Worm (Caenorhabditis elegans): ENCODE data around the gene F10A3.11.
A peak's percentile ranks its signal among the peaks of the same experiment; 100 is the strongest.

F10A3.11 gene

DNA sequence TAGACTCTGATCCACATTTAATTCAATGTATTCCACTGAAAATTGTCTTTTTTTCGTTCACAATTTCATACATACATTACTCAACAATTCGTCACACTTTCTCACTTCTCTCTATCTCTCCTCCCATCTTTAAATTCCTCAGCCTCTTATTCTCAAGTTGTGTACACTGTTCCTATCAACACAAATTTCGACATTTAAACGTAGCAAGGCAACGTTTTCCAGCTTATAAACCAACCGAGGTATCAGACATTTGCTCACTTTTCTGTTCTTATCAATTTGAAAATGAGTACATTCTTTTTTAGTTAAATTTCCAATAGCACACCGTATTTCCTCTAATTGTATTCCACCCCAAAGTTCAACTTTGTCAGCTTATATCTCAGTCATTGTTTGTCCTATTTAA is 41.6 kb upstream of the F10A3.11 start, which contains the start of gene skr-3:
TSS of gene skr-3 (plus strand) at position 163 of the 400 bp plus-strand sequence.
- TF ChIP-seq elt-2 (tag; optimal IDR thresholded peaks at IDR 0.05) = peak; percentile 67
- no peak for TF ChIP-seq lsy-12 (tag; optimal IDR thresholded peaks at IDR 0.05)
- peak; percentile 57 for TF ChIP-seq pha-4 (tag; optimal IDR thresholded peaks at IDR 0.05)

ce11 chrV:16121451-16121850 is 41.0 kb upstream of the F10A3.11 start:
- TF ChIP-seq nhr-237 (tag; optimal IDR thresholded peaks at IDR 0.05) (no peak), pqm-1 (tag; optimal IDR thresholded peaks at IDR 0.05) (peak; percentile 1), pha-4 (tag; optimal IDR thresholded peaks at IDR 0.05) (peak; percentile 56), ama-1 (optimal IDR thresholded peaks at IDR 0.05) (no peak)

- TF ChIP-seq mdl-1 (tag; optimal IDR thresholded peaks at IDR 0.05) (no peak), nhr-77 (tag; optimal IDR thresholded peaks at IDR 0.05) (no peak), nhr-23 (tag; optimal IDR thresholded peaks at IDR 0.05) (no peak), ceh-28 (tag; optimal IDR thresholded peaks at IDR 0.05) (no peak)
These were observed 37.7 kb upstream of the F10A3.11 start, which contains the start of gene nhr-111 for ce11 chrV:16124739-16125138. TSS of gene nhr-111 (minus strand) at chrV:16124839.

ce11 chrV:16127401-16127800 is 35.1 kb upstream of the F10A3.11 start, which contains the start of gene fbxa-143:
TSS of gene fbxa-143 (minus strand) at chrV:16127501.
- TF ChIP-seq mdl-1 (tag; optimal IDR thresholded peaks at IDR 0.05) = no peak
- no peak for TF ChIP-seq tbx-2 (tag; optimal IDR thresholded peaks at IDR 0.05)
- no peak for TF ChIP-seq ceh-16 (tag; optimal IDR thresholded peaks at IDR 0.05)
- TF ChIP-seq elt-2 (tag; optimal IDR thresholded peaks at IDR 0.05) = no peak
- no peak for TF ChIP-seq nhr-76 (tag; optimal IDR thresholded peaks at IDR 0.05)
- TF ChIP-seq unc-39 (tag; optimal IDR thresholded peaks at IDR 0.05) = no peak
- TF ChIP-seq nhr-237 (tag; optimal IDR thresholded peaks at IDR 0.05) = no peak
- no peak for TF ChIP-seq nhr-43 (tag; optimal IDR thresholded peaks at IDR 0.05; ENCODE audit: poor library complexity, severe bottlenecking)
- TF ChIP-seq lin-39 (tag; optimal IDR thresholded peaks at IDR 0.05) = no peak
- no peak for TF ChIP-seq pqm-1 (tag; optimal IDR thresholded peaks at IDR 0.05)
- no peak for TF ChIP-seq fkh-2 (tag; optimal IDR thresholded peaks at IDR 0.05)
- TF ChIP-seq nhr-23 (tag; optimal IDR thresholded peaks at IDR 0.05) = no peak
- no peak for TF ChIP-seq ceh-28 (tag; optimal IDR thresholded peaks at IDR 0.05)
- no peak for TF ChIP-seq zag-1 (tag; optimal IDR thresholded peaks at IDR 0.05)
- TF ChIP-seq daf-12 (tag; optimal IDR thresholded peaks at IDR 0.05) = no peak
- no peak for TF ChIP-seq snpc-4 (tag; optimal IDR thresholded peaks at IDR 0.05)
- TF ChIP-seq egl-27 (tag; optimal IDR thresholded peaks at IDR 0.05) = no peak
- TF ChIP-seq unc-62 (GFP tag; optimal IDR thresholded peaks at IDR 0.05) = no peak
- no peak for TF ChIP-seq mml-1 (tag; optimal IDR thresholded peaks at IDR 0.05)
- no peak for TF ChIP-seq ceh-9 (tag; optimal IDR thresholded peaks at IDR 0.05)

ce11 chrV:16129116-16129515 is 33.4 kb upstream of the F10A3.11 start:
- TF ChIP-seq nhr-12 (tag; optimal IDR thresholded peaks at IDR 0.05) (no peak), ama-1 (optimal IDR thresholded peaks at IDR 0.05) (no peak), elt-2 (tag; optimal IDR thresholded peaks at IDR 0.05) (peak; percentile 63), jun-1 (tag; optimal IDR thresholded peaks at IDR 0.05) (no peak), ceh-9 (tag; optimal IDR thresholded peaks at IDR 0.05) (no peak), pha-4 (tag; optimal IDR thresholded peaks at IDR 0.05) (peak; percentile 49), eor-1 (tag; optimal IDR thresholded peaks at IDR 0.05) (no peak), ceh-82 (tag; optimal IDR thresholded peaks at IDR 0.05) (no peak), pqm-1 (tag; optimal IDR thresholded peaks at IDR 0.05) (peak; percentile 74), nhr-77 (tag; optimal IDR thresholded peaks at IDR 0.05) (no peak), mdl-1 (tag; optimal IDR thresholded peaks at IDR 0.05) (no peak), daf-12 (tag; optimal IDR thresholded peaks at IDR 0.05) (no peak), egl-27 (tag; optimal IDR thresholded peaks at IDR 0.05) (no peak), unc-62 (GFP tag; optimal IDR thresholded peaks at IDR 0.05) (no peak), tbx-2 (tag; optimal IDR thresholded peaks at IDR 0.05) (no peak)

DNA sequence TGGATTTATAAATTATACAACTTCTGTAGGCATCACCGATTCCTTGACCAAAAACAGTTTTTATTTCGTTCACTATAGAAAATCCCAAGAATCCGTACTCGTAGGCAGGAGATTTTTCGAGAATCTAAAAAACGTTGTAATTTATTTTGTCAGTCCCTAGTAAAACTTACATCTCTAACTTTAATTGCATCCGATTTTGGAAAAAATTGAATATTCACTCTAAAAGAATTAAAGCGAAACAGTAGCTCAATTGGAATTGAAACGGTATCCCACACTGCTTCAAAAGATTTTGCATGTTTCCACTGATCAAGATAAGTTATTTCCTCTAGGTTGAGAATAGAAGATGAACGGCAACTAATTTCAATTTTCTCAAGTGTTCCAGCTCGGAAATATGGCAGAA is 31.2 kb upstream of the F10A3.11 start, which contains the start of gene fbxa-142:
TSS of gene fbxa-142 (minus strand) at position 101 of the 400 bp plus-strand sequence.
- TF ChIP-seq sea-2 (GFP tag; optimal IDR thresholded peaks at IDR 0.05) = no peak
- no peak for TF ChIP-seq ceh-9 (tag; optimal IDR thresholded peaks at IDR 0.05)
- no peak for TF ChIP-seq snpc-4 (tag; optimal IDR thresholded peaks at IDR 0.05)
- no peak for TF ChIP-seq nhr-28 (tag; optimal IDR thresholded peaks at IDR 0.05)
- no peak for TF ChIP-seq ama-1 (optimal IDR thresholded peaks at IDR 0.05)
- no peak for TF ChIP-seq mml-1 (tag; optimal IDR thresholded peaks at IDR 0.05)
- no peak for TF ChIP-seq unc-62 (GFP tag; optimal IDR thresholded peaks at IDR 0.05)
- TF ChIP-seq nhr-23 (tag; optimal IDR thresholded peaks at IDR 0.05) = no peak
- TF ChIP-seq ztf-11 (tag; optimal IDR thresholded peaks at IDR 0.05) = no peak
- TF ChIP-seq unc-39 (tag; optimal IDR thresholded peaks at IDR 0.05) = no peak
- no peak for TF ChIP-seq tbx-2 (tag; optimal IDR thresholded peaks at IDR 0.05)
- no peak for TF ChIP-seq ceh-16 (tag; optimal IDR thresholded peaks at IDR 0.05)
- no peak for TF ChIP-seq fkh-2 (tag; optimal IDR thresholded peaks at IDR 0.05)
- TF ChIP-seq egl-5 (tag; optimal IDR thresholded peaks at IDR 0.05) = no peak
- TF ChIP-seq nfya-1 (tag; optimal IDR thresholded peaks at IDR 0.05; ENCODE audit: insufficient read depth) = no peak
- TF ChIP-seq egl-27 (tag; optimal IDR thresholded peaks at IDR 0.05) = no peak
- TF ChIP-seq nhr-77 (tag; optimal IDR thresholded peaks at IDR 0.05) = no peak
- no peak for TF ChIP-seq fkh-10 (GFP tag; optimal IDR thresholded peaks at IDR 0.05)
